Worm (Caenorhabditis elegans): ENCODE data around the gene clh-2.

DNA sequence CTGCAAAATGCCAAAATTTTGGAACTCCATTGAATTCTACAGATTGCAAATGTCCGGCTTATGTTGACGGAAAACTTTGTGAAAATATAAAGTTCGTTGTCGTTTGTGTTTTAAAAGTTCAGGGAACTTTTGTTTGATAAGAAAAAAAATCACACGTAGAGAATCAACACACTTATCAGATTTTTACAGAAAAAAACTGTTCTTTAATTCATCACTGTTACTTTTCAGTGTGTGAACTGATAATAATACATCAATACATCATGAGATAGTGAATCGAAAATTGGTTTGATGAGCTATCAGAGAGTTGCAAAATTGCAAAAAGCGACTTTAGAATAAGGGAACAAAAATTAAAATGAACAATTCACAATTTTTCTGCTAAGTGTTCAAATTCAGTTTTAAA lies 66.8 kb downstream of the clh-2 start:
- TF ChIP-seq unc-86 (tag; optimal IDR thresholded peaks at IDR 0.05): no peak
- no peak for TF ChIP-seq ceh-6 (GFP tag; optimal IDR thresholded peaks at IDR 0.05)
- TF ChIP-seq dve-1 (tag; optimal IDR thresholded peaks at IDR 0.05): no peak
- TF ChIP-seq ceh-24 (tag; optimal IDR thresholded peaks at IDR 0.05): no peak
- no peak for TF ChIP-seq F13H6.1 (tag; optimal IDR thresholded peaks at IDR 0.05)
- TF ChIP-seq hlh-13 (GFP tag; optimal IDR thresholded peaks at IDR 0.05): no peak
- no peak for TF ChIP-seq pqm-1 (tag; optimal IDR thresholded peaks at IDR 0.05)
- TF ChIP-seq pag-3 (tag; optimal IDR thresholded peaks at IDR 0.05; ENCODE audit: borderline replicate concordance): no peak
- no peak for TF ChIP-seq fkh-6 (tag; optimal IDR thresholded peaks at IDR 0.05)
- no peak for TF ChIP-seq ceh-18 (tag; optimal IDR thresholded peaks at IDR 0.05)
- no peak for TF ChIP-seq rnt-1 (tag; optimal IDR thresholded peaks at IDR 0.05)
- no peak for TF ChIP-seq C38D4.7 (GFP tag; optimal IDR thresholded peaks at IDR 0.05)
- no peak for TF ChIP-seq ceh-2 (tag; optimal IDR thresholded peaks at IDR 0.05)

All from whole organism, late embryonic.